Fruit fly (Drosophila melanogaster): ENCODE data around the gene Atg4b.

Gene Atg4b

dm6 chr3R:15354019-15354418, 2.7 kb downstream of the Atg4b start:
- no peak for TF ChIP-seq CG17801 (GFP tag; optimal IDR thresholded peaks at IDR 0.05; ENCODE audit: partially characterized antibody)

dm6 chr3R:15350993-15351426, 5.7 kb downstream of the Atg4b start, which contains the start of the genes Trs33 and Tmtc4:
Trs33 (minus strand) TSS chr3R:15350995.
Tmtc4 (plus strand) TSS chr3R:15351225.
- TF ChIP-seq CG17801 (GFP tag; optimal IDR thresholded peaks at IDR 0.05; ENCODE audit: partially characterized antibody): peak; percentile 57

- no peak for TF ChIP-seq CG17801 (GFP tag; optimal IDR thresholded peaks at IDR 0.05; ENCODE audit: partially characterized antibody)
Observed at dm6 chr3R:15347822-15348221, 8.9 kb downstream of the Atg4b start, which contains the start of the genes CG42726 and CG42727. CG42726 (plus strand) TSS chr3R:15348048. CG42727 (plus strand) TSS chr3R:15348048.

- no peak for TF ChIP-seq CG17801 (GFP tag; optimal IDR thresholded peaks at IDR 0.05; ENCODE audit: partially characterized antibody)
Observed at dm6 chr3R:15346018-15346383, 10.7 kb downstream of the Atg4b start, which contains the start of the genes Surf4 and CG31301. Surf4 (minus strand) TSS chr3R:15346176. CG31301 (plus strand) TSS chr3R:15346205.

dm6 chr3R:15345198-15346017, 11.3 kb downstream of the Atg4b start:
- TF ChIP-seq CG17801 (GFP tag; optimal IDR thresholded peaks at IDR 0.05; ENCODE audit: partially characterized antibody): no peak

dm6 chr3R:15342926-15343685, 13.6 kb downstream of the Atg4b start, which contains the start of gene Nagk:
Nagk (minus strand) TSS chr3R:15343256.
- peak; percentile 8 for TF ChIP-seq CG17801 (GFP tag; optimal IDR thresholded peaks at IDR 0.05; ENCODE audit: partially characterized antibody)

dm6 chr3R:15342432-15342925, 14.2 kb downstream of the Atg4b start:
- TF ChIP-seq CG17801 (GFP tag; optimal IDR thresholded peaks at IDR 0.05; ENCODE audit: partially characterized antibody): no peak

- no peak for TF ChIP-seq CG17801 (GFP tag; optimal IDR thresholded peaks at IDR 0.05; ENCODE audit: partially characterized antibody)
Observed at dm6 chr3R:15340052-15340732, 16.5 kb downstream of the Atg4b start, which contains the start of gene SerRS-m. SerRS-m (plus strand) TSS chr3R:15340667.

dm6 chr3R:15339111-15339510, 17.6 kb downstream of the Atg4b start:
- TF ChIP-seq CG17801 (GFP tag; optimal IDR thresholded peaks at IDR 0.05; ENCODE audit: partially characterized antibody): no peak

dm6 chr3R:15332994-15333393, 23.7 kb downstream of the Atg4b start, which contains the start of the genes Fkbp39 and Cyfip:
Fkbp39 (minus strand) TSS chr3R:15333133.
Cyfip (plus strand) TSS chr3R:15333266.
- peak; percentile 71 for TF ChIP-seq CG17801 (GFP tag; optimal IDR thresholded peaks at IDR 0.05; ENCODE audit: partially characterized antibody)

dm6 chr3R:15330472-15330871, 26.3 kb downstream of the Atg4b start, which contains the start of gene mRpL9:
mRpL9 (plus strand) TSS chr3R:15330738.
- no peak for TF ChIP-seq CG17801 (GFP tag; optimal IDR thresholded peaks at IDR 0.05; ENCODE audit: partially characterized antibody)

- TF ChIP-seq CG17801 (GFP tag; optimal IDR thresholded peaks at IDR 0.05; ENCODE audit: partially characterized antibody): no peak
Observed at dm6 chr3R:15328083-15328779, 28.5 kb downstream of the Atg4b start, which contains the start of the genes CG6236 and ea. CG6236 (minus strand) TSS chr3R:15328269. ea (plus strand) TSS chr3R:15328729.

dm6 chr3R:15320747-15321085, 36.0 kb downstream of the Atg4b start, which contains the start of gene ear:
ear (plus strand) TSS chr3R:15320756.
- no peak for TF ChIP-seq CG17801 (GFP tag; optimal IDR thresholded peaks at IDR 0.05; ENCODE audit: partially characterized antibody)
